Fruit fly (Drosophila melanogaster) whole organism, prepupa: ENCODE results near the gene CG12123.

ENCODE experiments used
- Blimp-1 ChIP-seq: fragments of 200-800 bp; sonication (Bioruptor generic); optimal IDR thresholded peaks from 3 replicates; lab custom pipeline; 2017; ENCODE audit warnings: missing biosample characterization, missing genetic modification characterization, mild to moderate bottlenecking, moderate library complexity, missing genetic modification reagents
- CG10669 ChIP-seq: fragments of 200-800 bp; sonication (Bioruptor generic); optimal IDR thresholded peaks from 3 replicates; lab custom pipeline; 2018; ENCODE audit warnings: missing biosample characterization, mild to moderate bottlenecking, missing genetic modification characterization, moderate library complexity
- CG11294 ChIP-seq: fragments of 200-800 bp; sonication (Bioruptor generic); IDR thresholded peaks from 2 replicates; pipeline ENCODE4 v1.3.6; 2022; ENCODE audit warnings: missing biosample characterization, missing genetic modification characterization
- CG11762 ChIP-seq: fragments of 200-800 bp; sonication (Bioruptor generic); optimal IDR thresholded peaks from 3 replicates; lab custom pipeline; 2016; ENCODE audit warnings: missing biosample characterization, missing genetic modification characterization; ENCODE audit not compliant: insufficient read depth
- CG15336 ChIP-seq: fragments of 200-800 bp; sonication (Bioruptor generic); IDR thresholded peaks from 2 replicates; pipeline ENCODE4 v1.3.6; 2022; ENCODE audit warnings: missing biosample characterization, missing genetic modification characterization
- CG1621 ChIP-seq: fragments of 200-800 bp; sonication (Bioruptor generic); optimal IDR thresholded peaks from 3 replicates; lab custom pipeline; 2018; ENCODE audit warnings: missing biosample characterization, mild to moderate bottlenecking, missing genetic modification characterization
- CG16779 ChIP-seq: fragments of 200-800 bp; sonication (Bioruptor generic); optimal IDR thresholded peaks from 3 replicates; lab custom pipeline; 2017; ENCODE audit warnings: missing biosample characterization, mild to moderate bottlenecking, missing genetic modification characterization
- CG3032 ChIP-seq: fragments of 200-800 bp; optimal IDR thresholded peaks from 2 replicates; lab custom pipeline; 2019; ENCODE audit warnings: missing biosample characterization, mild to moderate bottlenecking, missing genetic modification characterization, moderate library complexity
- CG31627 ChIP-seq: fragments of 200-800 bp; sonication (Bioruptor generic); optimal IDR thresholded peaks from 3 replicates; lab custom pipeline; 2016; ENCODE audit warnings: missing biosample characterization, missing genetic modification characterization
- CG32006 ChIP-seq: fragments of 200-800 bp; sonication (Bioruptor generic); optimal IDR thresholded peaks from 3 replicates; lab custom pipeline; 2017; ENCODE audit warnings: missing biosample characterization, mild to moderate bottlenecking, missing genetic modification characterization
- CG3919 ChIP-seq: fragments of 200-800 bp; sonication (Bioruptor generic); optimal IDR thresholded peaks from 3 replicates; lab custom pipeline; 2016; ENCODE audit warnings: missing biosample characterization, missing genetic modification characterization
- CG6163 ChIP-seq: fragments of 200-800 bp; sonication (Bioruptor generic); IDR thresholded peaks from 3 replicates; pipeline ENCODE4 v1.3.6; 2022; ENCODE audit warnings: missing biosample characterization, missing genetic modification characterization
- CG6276 ChIP-seq: fragments of 200-800 bp; sonication (Bioruptor generic); optimal IDR thresholded peaks from 2 replicates; lab custom pipeline; 2017; ENCODE audit warnings: missing biosample characterization, mild to moderate bottlenecking, missing genetic modification characterization
- CG6808 ChIP-seq: fragments of 200-800 bp; sonication (Bioruptor generic); optimal IDR thresholded peaks from 3 replicates; lab custom pipeline; 2017; ENCODE audit warnings: missing biosample characterization, missing genetic modification characterization, mild to moderate bottlenecking, moderate library complexity, missing genetic modification reagents
- CG6854 ChIP-seq: fragments of 200-800 bp; sonication (Bioruptor generic); optimal IDR thresholded peaks from 2 replicates; lab custom pipeline; 2017; ENCODE audit warnings: missing biosample characterization, mild to moderate bottlenecking, missing genetic modification characterization
- CG7368 ChIP-seq: fragments of 200-800 bp; sonication (Bioruptor generic); optimal IDR thresholded peaks from 3 replicates; lab custom pipeline; 2016; ENCODE audit warnings: missing biosample characterization, missing genetic modification characterization
- CG8119 ChIP-seq: fragments of 200-800 bp; sonication (Bioruptor generic); IDR thresholded peaks from 3 replicates; pipeline ENCODE4 v1.3.6; 2022; ENCODE audit warnings: missing biosample characterization, missing genetic modification characterization
- CG8632 ChIP-seq: fragments of 200-800 bp; sonication (Bioruptor generic); optimal IDR thresholded peaks from 3 replicates; lab custom pipeline; 2016; ENCODE audit warnings: missing biosample characterization, missing genetic modification characterization
- CG9139 ChIP-seq: fragments of 200-800 bp; sonication (Bioruptor generic); optimal IDR thresholded peaks from 3 replicates; lab custom pipeline; 2017; ENCODE audit warnings: missing biosample characterization, mild to moderate bottlenecking, missing genetic modification characterization
- Eip78C ChIP-seq: fragments of 200-800 bp; sonication (Bioruptor generic); peaks from one replicate; lab custom pipeline; 2016; ENCODE audit warnings: missing biosample characterization, missing genetic modification characterization
- Ets21C ChIP-seq: fragments of 200-800 bp; sonication (Bioruptor generic); optimal IDR thresholded peaks from 3 replicates; lab custom pipeline; 2016; ENCODE audit warnings: missing biosample characterization, missing genetic modification characterization
- Ets96B ChIP-seq: fragments of 200-800 bp; optimal IDR thresholded peaks from 2 replicates; lab custom pipeline; 2019; ENCODE audit warnings: missing biosample characterization, mild to moderate bottlenecking, missing genetic modification characterization, moderate library complexity
- Gug ChIP-seq: fragments of 200-800 bp; sonication (Bioruptor generic); IDR thresholded peaks from 2 replicates; pipeline ENCODE4 v1.3.6; 2022; ENCODE audit warnings: missing biosample characterization, missing genetic modification characterization
- Hr4 ChIP-seq: fragments of 200-800 bp; sonication (Bioruptor generic); optimal IDR thresholded peaks from 3 replicates; lab custom pipeline; 2016; ENCODE audit warnings: missing biosample characterization, missing genetic modification characterization
- Lpt ChIP-seq: fragments of 200-800 bp; sonication (Bioruptor generic); optimal IDR thresholded peaks from 3 replicates; lab custom pipeline; 2016; ENCODE audit warnings: missing biosample characterization, missing genetic modification characterization
- Smox ChIP-seq: fragments of 200-800 bp; sonication (Bioruptor generic); optimal IDR thresholded peaks from 3 replicates; lab custom pipeline; 2016; ENCODE audit warnings: missing biosample characterization, missing genetic modification characterization
- Sox102F ChIP-seq: fragments of 200-800 bp; sonication (Bioruptor generic); optimal IDR thresholded peaks from 2 replicates; lab custom pipeline; 2016; ENCODE audit warnings: missing biosample characterization, mild to moderate bottlenecking, missing genetic modification characterization
- Sox14 ChIP-seq: fragments of 200-800 bp; sonication (Bioruptor generic); optimal IDR thresholded peaks from 3 replicates; lab custom pipeline; 2016; ENCODE audit warnings: missing biosample characterization, missing genetic modification characterization
- Sox15 ChIP-seq: fragments of 200-800 bp; sonication (Bioruptor generic); optimal IDR thresholded peaks from 3 replicates; lab custom pipeline; 2016; ENCODE audit warnings: missing biosample characterization, missing genetic modification characterization
- achi ChIP-seq: fragments of 200-800 bp; sonication (Bioruptor generic); optimal IDR thresholded peaks from 3 replicates; lab custom pipeline; 2016; ENCODE audit warnings: missing biosample characterization, missing genetic modification characterization
- dac ChIP-seq: fragments of 200-800 bp; sonication (Bioruptor generic); optimal IDR thresholded peaks from 2 replicates; lab custom pipeline; 2017; ENCODE audit warnings: missing biosample characterization, mild to moderate bottlenecking, missing genetic modification characterization
- dsx ChIP-seq: fragments of 200-800 bp; optimal IDR thresholded peaks from 3 replicates; lab custom pipeline; 2019; ENCODE audit warnings: missing biosample characterization, mild to moderate bottlenecking, missing genetic modification characterization, moderate library complexity; ENCODE audit not compliant: poor library complexity, severe bottlenecking
- eg ChIP-seq: fragments of 200-800 bp; sonication (Bioruptor generic); IDR thresholded peaks from 3 replicates; pipeline ENCODE4 v1.3.6; 2022; ENCODE audit warnings: missing biosample characterization, missing genetic modification characterization
- fd59A ChIP-seq: fragments of 200-800 bp; sonication (Bioruptor generic); optimal IDR thresholded peaks from 2 replicates; lab custom pipeline; 2017; ENCODE audit warnings: missing biosample characterization, mild to moderate bottlenecking, missing genetic modification characterization, missing genetic modification reagents
- fd85E ChIP-seq: fragments of 200-800 bp; sonication (Bioruptor generic); optimal IDR thresholded peaks from 3 replicates; lab custom pipeline; 2016; ENCODE audit warnings: missing biosample characterization, missing genetic modification characterization
- fkh ChIP-seq: fragments of 200-800 bp; sonication (Bioruptor generic); optimal IDR thresholded peaks from 3 replicates; lab custom pipeline; 2017; ENCODE audit warnings: missing biosample characterization, mild to moderate bottlenecking, missing genetic modification characterization, moderate library complexity
- lz ChIP-seq: fragments of 200-800 bp; sonication (Bioruptor generic); optimal IDR thresholded peaks from 3 replicates; lab custom pipeline; 2016; ENCODE audit warnings: missing biosample characterization, missing genetic modification characterization
- salr ChIP-seq, 2 experiments: fragments of 200-800 bp; sonication (Bioruptor generic); optimal IDR thresholded peaks; 3 replicates each; lab custom pipeline; 2016 to 2018; ENCODE audit warnings: missing biosample characterization in 2 of 2, missing genetic modification characterization in 2 of 2, mild to moderate bottlenecking in 1 of 2
- spab ChIP-seq: fragments of 200-800 bp; sonication (Bioruptor generic); optimal IDR thresholded peaks from 2 replicates; lab custom pipeline; 2017; ENCODE audit warnings: missing biosample characterization, mild to moderate bottlenecking, missing genetic modification characterization, missing genetic modification reagents
- ss ChIP-seq, 2 experiments: fragments of 200-800 bp; sonication (Bioruptor generic); optimal IDR thresholded peaks; 2 replicates in 1 of 2; 3 replicates in 1 of 2; lab custom pipeline; 2017 to 2018; ENCODE audit warnings: mild to moderate bottlenecking in 2 of 2, missing biosample characterization in 2 of 2, missing genetic modification characterization in 2 of 2, moderate library complexity in 1 of 2
- svp ChIP-seq: fragments of 200-800 bp; sonication (Bioruptor generic); peaks from one replicate; lab custom pipeline; 2016; ENCODE audit warnings: missing biosample characterization, missing genetic modification characterization
- vri ChIP-seq: fragments of 200-800 bp; sonication (Bioruptor generic); optimal IDR thresholded peaks from 3 replicates; lab custom pipeline; 2016; ENCODE audit warnings: missing biosample characterization, mild to moderate bottlenecking, missing genetic modification characterization

Gene CG12123

dm6 chrX:8411532-8411960 is 30.6 kb downstream of the CG12123 start, which contains the start of gene lawc (continued):
- TF ChIP-seq CG11762 (GFP tag; lab: Kevin White, UChicago): peak; percentile 20
- TF ChIP-seq lz (GFP tag; lab: Kevin White, UChicago): peak; percentile 23
- TF ChIP-seq CG6808 (GFP tag; lab: Kevin White, UChicago): peak; percentile 10
- TF ChIP-seq dac (GFP tag; lab: Kevin White, UChicago): no peak
- TF ChIP-seq Sox15 (GFP tag; lab: Kevin White, UChicago): no peak
- TF ChIP-seq CG31627 (GFP tag; lab: Kevin White, UChicago): no peak
- TF ChIP-seq Sox102F (GFP tag; lab: Kevin White, UChicago): peak; percentile 59
- 0 out of 2 replicates have a peak, but pooled peaks have one; percentile 37 for TF ChIP-seq Gug (GFP tag; lab: Robert Waterston, UW)

- TF ChIP-seq achi (GFP tag; lab: Kevin White, UChicago) (peak; percentile 9), CG16779 (tag; lab: Kevin White, UChicago) (peak; percentile 30), ss (GFP tag; optimal IDR thresholded peaks at IDR 0.05; lab: Kevin White, UChicago) (peak; percentile 6 to 34), CG1621 (tag; lab: Kevin White, UChicago) (no peak), CG6808 (GFP tag; lab: Kevin White, UChicago) (peak; percentile 40), Sox15 (GFP tag; lab: Kevin White, UChicago) (no peak), Ets96B (tag; lab: Kevin White, UChicago) (peak; percentile 26), Sox14 (GFP tag; lab: Kevin White, UChicago) (no peak), CG15336 (GFP tag; lab: Robert Waterston, UW) (peak; percentile 83), CG8632 (GFP tag; lab: Kevin White, UChicago) (no peak), CG31627 (GFP tag; lab: Kevin White, UChicago) (no peak), CG32006 (GFP tag; lab: Kevin White, UChicago) (peak; percentile 20), CG3032 (tag; lab: Kevin White, UChicago) (peak; percentile 4), CG11294 (peak; percentile 64; the same call in 1 of the 2 replicates), CG6854 (GFP tag; lab: Kevin White, UChicago) (no peak), salr (GFP tag; optimal IDR thresholded peaks at IDR 0.05; lab: Kevin White, UChicago) (no peak), Gug (GFP tag; lab: Robert Waterston, UW) (peak; percentile 68), lz (GFP tag; lab: Kevin White, UChicago) (no peak), CG9139 (peak; percentile 50), eg (GFP tag; lab: Robert Waterston, UW) (peak; percentile 83), fd59A (no peak), Ets21C (no peak), CG3919 (GFP tag; lab: Kevin White, UChicago) (no peak), fd85E (GFP tag; lab: Kevin White, UChicago) (peak; percentile 70), CG7368 (GFP tag; lab: Kevin White, UChicago) (peak; percentile 28), Hr4 (GFP tag; lab: Kevin White, UChicago) (no peak), Blimp-1 (no peak), Smox (GFP tag; lab: Kevin White, UChicago) (no peak), vri (no peak), CG6276 (GFP tag; lab: Kevin White, UChicago) (peak; percentile 39), CG6163 (peak; percentile 91), dsx (no peak), CG10669 (GFP tag; lab: Kevin White, UChicago) (no peak), CG8119 (peak; percentile 67), Lpt (no peak), Eip78C (GFP tag; lab: Kevin White, UChicago) (no peak), fkh (GFP tag; lab: Kevin White, UChicago) (peak; percentile 4), svp (peak; percentile 17), spab (GFP tag; lab: Kevin White, UChicago) (peak; percentile 10)
Measured at dm6 chrX:8410349-8411240, 31.6 kb downstream of the CG12123 start.
